Worm (Caenorhabditis elegans) whole organism, mixed stage, embryonic: ENCODE data around the gene Y43F8B.22.

Experiments used
- M03D4.4 ChIP-seq: sonication (generic microtip); optimal IDR thresholded peaks from 2 replicates; lab custom pipeline; 2017; ENCODE audit warnings: mild to moderate bottlenecking, missing genetic modification characterization, missing compliant biosample characterization
- bed-3 ChIP-seq: fragments of 200-800 bp; sonication (Bioruptor generic); optimal IDR thresholded peaks from 3 replicates; lab custom pipeline; 2018; ENCODE audit warnings: mild to moderate bottlenecking, missing genetic modification characterization, moderate library complexity, missing compliant biosample characterization
- ceh-39 ChIP-seq: fragments of 150-350 bp; optimal IDR thresholded peaks from 2 replicates; lab custom pipeline; 2014; ENCODE audit warnings: missing biosample characterization, missing genetic modification characterization
- ceh-43 ChIP-seq: fragments of 200-800 bp; sonication (Bioruptor generic); optimal IDR thresholded peaks from 2 replicates; lab custom pipeline; 2018; ENCODE audit warnings: mild to moderate bottlenecking, missing genetic modification characterization, moderate library complexity, missing compliant biosample characterization
- ceh-83 ChIP-seq: fragments of 200-800 bp; sonication (Bioruptor generic); optimal IDR thresholded peaks from 2 replicates; lab custom pipeline; 2018; ENCODE audit warnings: mild to moderate bottlenecking, missing genetic modification characterization, missing compliant biosample characterization
- ces-1 ChIP-seq: fragments of 150-350 bp; optimal IDR thresholded peaks from 2 replicates; lab custom pipeline; 2014; ENCODE audit warnings: missing biosample characterization, missing genetic modification reagents, missing genetic modification characterization
- cnd-1 ChIP-seq: fragments of 200-800 bp; sonication (Bioruptor generic); optimal IDR thresholded peaks from 2 replicates; lab custom pipeline; 2018; ENCODE audit warnings: mild to moderate bottlenecking, missing genetic modification characterization, missing compliant biosample characterization
- drap-1 ChIP-seq: fragments of 200-800 bp; sonication (Bioruptor generic); optimal IDR thresholded peaks from 3 replicates; lab custom pipeline; 2018; ENCODE audit warnings: mild to moderate bottlenecking, missing genetic modification characterization, missing compliant biosample characterization
- elt-1 ChIP-seq: sonication (generic microtip); optimal IDR thresholded peaks from 2 replicates; lab custom pipeline; 2017; ENCODE audit warnings: missing genetic modification characterization, mild to moderate bottlenecking, missing compliant biosample characterization, antibody characterized with exemption, moderate library complexity, borderline replicate concordance; ENCODE audit not compliant: insufficient read depth
- flh-1 ChIP-seq: fragments of 200-800 bp; sonication (Bioruptor generic); optimal IDR thresholded peaks from 2 replicates; lab custom pipeline; 2018; ENCODE audit warnings: mild to moderate bottlenecking, missing genetic modification characterization, moderate library complexity, missing compliant biosample characterization
- ham-2 ChIP-seq: fragments of 200-800 bp; sonication (Bioruptor generic); optimal IDR thresholded peaks from 2 replicates; lab custom pipeline; 2018; ENCODE audit warnings: mild to moderate bottlenecking, missing genetic modification characterization, missing compliant biosample characterization
- hlh-1 ChIP-seq: fragments of 150-350 bp; optimal IDR thresholded peaks from 2 replicates; lab custom pipeline; 2014; ENCODE audit warnings: missing biosample characterization, missing genetic modification reagents, missing genetic modification characterization
- lsy-2 ChIP-seq: fragments of 150-350 bp; optimal IDR thresholded peaks from 2 replicates; lab custom pipeline; 2014; ENCODE audit warnings: missing biosample characterization, missing genetic modification characterization
- mab-5 ChIP-seq: fragments of 150-350 bp; optimal IDR thresholded peaks from 2 replicates; lab custom pipeline; 2014; ENCODE audit warnings: missing biosample characterization, missing genetic modification characterization
- mep-1 ChIP-seq: fragments of 150-350 bp; optimal IDR thresholded peaks from 2 replicates; lab custom pipeline; 2017; ENCODE audit warnings: missing biosample characterization, missing genetic modification reagents, missing genetic modification characterization, inconsistent platforms
- nhr-12 ChIP-seq: fragments of 150-350 bp; optimal IDR thresholded peaks from 2 replicates; lab custom pipeline; 2014; ENCODE audit warnings: missing biosample characterization, missing genetic modification characterization
- nhr-237 ChIP-seq: fragments of 150-350 bp; optimal IDR thresholded peaks from 2 replicates; lab custom pipeline; 2014; ENCODE audit warnings: missing biosample characterization, missing genetic modification characterization
- nhr-28 ChIP-seq: fragments of 150-350 bp; optimal IDR thresholded peaks from 2 replicates; lab custom pipeline; 2014; ENCODE audit warnings: missing biosample characterization, missing genetic modification characterization
- nhr-76 ChIP-seq: sonication (generic microtip); optimal IDR thresholded peaks from 2 replicates; lab custom pipeline; 2017; ENCODE audit warnings: missing biosample characterization, missing genetic modification characterization
- sem-2 ChIP-seq: fragments of 200-800 bp; sonication (Bioruptor generic); optimal IDR thresholded peaks from 2 replicates; lab custom pipeline; 2018; ENCODE audit warnings: mild to moderate bottlenecking, missing genetic modification characterization, missing compliant biosample characterization
- tbx-8 ChIP-seq: fragments of 200-800 bp; sonication (Bioruptor generic); optimal IDR thresholded peaks from 2 replicates; lab custom pipeline; 2018; ENCODE audit warnings: mild to moderate bottlenecking, missing genetic modification characterization, moderate library complexity, missing compliant biosample characterization
- unc-120 ChIP-seq: sonication (generic microtip); optimal IDR thresholded peaks from 2 replicates; lab custom pipeline; 2017; ENCODE audit warnings: missing genetic modification characterization, missing compliant biosample characterization; ENCODE audit not compliant: poor library complexity, severe bottlenecking
- unc-39 ChIP-seq: fragments of 150-350 bp; optimal IDR thresholded peaks from 2 replicates; lab custom pipeline; 2014; ENCODE audit warnings: missing biosample characterization, missing genetic modification characterization
- zip-8 ChIP-seq: fragments of 150-350 bp; optimal IDR thresholded peaks from 2 replicates; lab custom pipeline; 2014; ENCODE audit warnings: missing biosample characterization, missing genetic modification characterization

The Y43F8B.22 gene

ce11 chrV:19497087-19497486, 14.5 kb downstream of the Y43F8B.22 start:
- TF ChIP-seq mep-1 (tag; lab: Kevin White, UChicago) (no peak), lsy-2 (tag; lab: Kevin White, UChicago) (no peak), cnd-1 (tag; lab: Kevin White, UChicago) (no peak), hlh-1 (tag; lab: Kevin White, UChicago) (no peak), nhr-237 (tag; lab: Kevin White, UChicago) (no peak), elt-1 (tag; lab: Kevin White, UChicago) (no peak), nhr-28 (tag; lab: Kevin White, UChicago) (no peak), M03D4.4 (tag; lab: Kevin White, UChicago) (no peak), nhr-76 (tag; lab: Kevin White, UChicago) (no peak), mab-5 (tag; lab: Kevin White, UChicago) (no peak), unc-39 (tag; lab: Kevin White, UChicago) (no peak), ham-2 (GFP tag; lab: Kevin White, UChicago) (no peak), flh-1 (no peak), sem-2 (no peak), ces-1 (GFP tag; lab: Kevin White, UChicago) (no peak), nhr-12 (no peak), drap-1 (GFP tag; lab: Kevin White, UChicago) (no peak), ceh-43 (GFP tag; lab: Kevin White, UChicago) (no peak), bed-3 (GFP tag; lab: Kevin White, UChicago) (no peak)

DNA sequence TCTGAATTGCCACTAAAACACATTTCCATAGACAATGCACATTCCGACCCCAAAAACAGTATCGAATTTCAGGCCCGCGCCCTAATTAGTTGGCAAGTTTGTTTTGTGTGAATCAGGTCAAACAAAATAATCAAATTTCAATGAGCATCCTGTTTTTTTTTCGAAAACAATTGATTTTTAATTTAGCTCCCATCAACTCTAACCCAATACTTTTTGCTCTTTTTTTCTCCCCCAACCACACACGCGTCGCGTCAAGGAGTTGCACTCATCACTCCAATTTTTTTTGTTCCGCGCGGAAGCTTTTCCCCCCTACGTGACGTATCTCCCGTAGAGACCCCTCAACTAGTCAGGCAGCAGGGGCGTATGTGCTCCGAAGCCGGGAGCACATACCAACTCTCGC, 18.8 kb downstream of the Y43F8B.22 start:
- no peak for TF ChIP-seq ceh-83 (GFP tag; lab: Kevin White, UChicago)
- TF ChIP-seq, all 35 proteins: peak for 0

DNA sequence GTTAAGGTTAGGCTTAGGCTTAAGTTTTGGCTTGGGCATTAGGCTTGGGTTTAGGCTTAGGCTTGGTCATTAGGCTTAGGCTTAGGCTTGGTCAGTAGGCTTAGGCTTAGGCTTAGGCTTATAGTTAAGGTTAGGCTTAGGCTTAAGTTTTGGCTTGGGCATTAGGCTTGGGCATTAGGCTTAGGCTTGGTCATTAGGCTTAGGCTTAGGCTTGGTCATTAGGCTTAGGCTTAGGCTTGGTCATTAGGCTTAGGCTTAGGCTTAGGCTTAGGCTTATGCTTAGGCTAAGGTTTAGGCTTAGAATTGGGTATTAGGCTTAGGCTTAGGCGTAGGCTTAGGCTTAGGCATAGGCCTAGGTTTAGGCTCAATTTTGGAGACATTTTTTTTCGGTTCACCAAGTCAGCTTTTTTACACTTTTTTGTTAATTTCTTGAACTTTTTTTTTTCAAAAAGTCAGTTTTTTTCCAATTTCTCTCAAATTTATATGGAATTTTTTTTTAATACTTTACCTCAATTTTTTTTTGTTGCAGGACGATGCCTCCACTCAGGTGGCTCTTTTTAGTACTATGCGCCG, 20.0 kb downstream of the Y43F8B.22 start, which contains the start of gene Y43F8B.3:
Gene Y43F8B.3, plus strand, starts transcription at position 523 of the 573 bp plus-strand sequence.
- TF ChIP-seq ceh-39 (no peak), bed-3 (GFP tag; lab: Kevin White, UChicago) (no peak), unc-39 (tag; lab: Kevin White, UChicago) (no peak), unc-120 (tag; lab: Kevin White, UChicago) (no peak), lsy-2 (tag; lab: Kevin White, UChicago) (no peak), elt-1 (tag; lab: Kevin White, UChicago) (no peak)
- TF ChIP-seq, all 35 proteins: peak for 0

- no peak for TF ChIP-seq elt-1 (tag; lab: Kevin White, UChicago)
- no peak for TF ChIP-seq sem-2
- no peak for TF ChIP-seq drap-1 (GFP tag; lab: Kevin White, UChicago)
- no peak for TF ChIP-seq nhr-12
- no peak for TF ChIP-seq lsy-2 (tag; lab: Kevin White, UChicago)
- TF ChIP-seq unc-120 (tag; lab: Kevin White, UChicago) = no peak
- no peak for TF ChIP-seq tbx-8 (GFP tag; lab: Kevin White, UChicago)
- TF ChIP-seq hlh-1 (tag; lab: Kevin White, UChicago) = no peak
- no peak for TF ChIP-seq zip-8
These were observed 26.4 kb downstream of the Y43F8B.22 start for ce11 chrV:19509061-19509460.

DNA sequence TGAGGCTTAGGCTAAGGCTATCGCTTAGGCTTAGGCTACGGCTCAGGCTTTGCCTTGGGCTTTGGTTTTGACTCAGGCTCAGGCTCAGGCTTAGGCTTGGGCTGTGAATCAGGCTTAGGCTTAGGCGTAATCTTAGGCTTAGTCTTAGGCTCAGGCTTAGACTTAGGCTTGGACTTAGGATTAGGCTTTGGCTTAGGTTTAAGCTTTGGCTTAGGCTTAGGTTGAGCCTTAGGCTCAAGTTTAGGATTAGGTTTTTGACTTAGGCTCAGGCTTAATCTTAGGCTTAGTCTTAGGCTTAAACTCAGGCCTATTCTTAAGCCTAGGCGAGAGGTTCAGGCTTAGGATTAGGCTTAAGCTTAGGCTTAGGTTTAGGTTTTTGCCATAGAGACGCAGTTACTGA, 27.7 kb downstream of the Y43F8B.22 start:
- no peak for TF ChIP-seq drap-1 (GFP tag; lab: Kevin White, UChicago)

ce11 chrV:19510925-19511324, 28.3 kb downstream of the Y43F8B.22 start:
- TF ChIP-seq nhr-28 (tag; lab: Kevin White, UChicago) (no peak), tbx-8 (GFP tag; lab: Kevin White, UChicago) (no peak), unc-39 (tag; lab: Kevin White, UChicago) (no peak), drap-1 (GFP tag; lab: Kevin White, UChicago) (no peak), lsy-2 (tag; lab: Kevin White, UChicago) (no peak), ham-2 (GFP tag; lab: Kevin White, UChicago) (no peak), M03D4.4 (tag; lab: Kevin White, UChicago) (no peak)
